Fruit fly (Drosophila melanogaster) whole organism, pupa: ENCODE data around the gene CG31460.

Experiments used
- CG10348 ChIP-seq: fragments of 200-800 bp; sonication (Bioruptor generic); IDR thresholded peaks from 2 replicates; pipeline ENCODE4 v1.3.6; 2022; ENCODE audit warnings: missing biosample characterization, missing genetic modification characterization
- CG12605 ChIP-seq: fragments of 200-800 bp; sonication (Bioruptor generic); IDR thresholded peaks from 2 replicates; pipeline ENCODE4 v1.3.6; 2022; ENCODE audit warnings: missing biosample characterization, missing genetic modification characterization
- CG13204 ChIP-seq: fragments of 200-800 bp; sonication (Bioruptor generic); optimal IDR thresholded peaks from 2 replicates; lab custom pipeline; 2018; ENCODE audit warnings: missing biosample characterization, mild to moderate bottlenecking, missing genetic modification characterization, moderate library complexity
- CG14655 ChIP-seq: fragments of 200-800 bp; sonication (Bioruptor generic); optimal IDR thresholded peaks from 3 replicates; lab custom pipeline; 2017; ENCODE audit warnings: mild to moderate bottlenecking, missing biosample characterization, missing genetic modification reagents, missing genetic modification characterization
- CG15710 ChIP-seq: fragments of 200-800 bp; sonication (Bioruptor generic); optimal IDR thresholded peaks from 2 replicates; lab custom pipeline; 2018; ENCODE audit warnings: missing biosample characterization, mild to moderate bottlenecking, missing genetic modification characterization, moderate library complexity
- CG17806 ChIP-seq: fragments of 200-800 bp; sonication (Bioruptor generic); optimal IDR thresholded peaks from 2 replicates; lab custom pipeline; 2018; ENCODE audit warnings: missing biosample characterization, mild to moderate bottlenecking, missing genetic modification characterization, moderate library complexity
- CG32121 ChIP-seq: fragments of 200-800 bp; sonication (Bioruptor generic); IDR thresholded peaks from 2 replicates; pipeline ENCODE4 v1.3.6; 2022; ENCODE audit warnings: missing biosample characterization, missing genetic modification characterization
- CG34367 ChIP-seq: fragments of 200-800 bp; sonication (Bioruptor generic); optimal IDR thresholded peaks from 2 replicates; lab custom pipeline; 2018; ENCODE audit warnings: missing biosample characterization, mild to moderate bottlenecking, missing genetic modification characterization
- CG4496 ChIP-seq: fragments of 200-800 bp; sonication (Bioruptor generic); IDR thresholded peaks from 3 replicates; pipeline ENCODE4 v1.3.6; 2022; ENCODE audit warnings: missing biosample characterization, missing genetic modification characterization
- CG8159 ChIP-seq: fragments of 200-800 bp; sonication (Bioruptor generic); optimal IDR thresholded peaks from 3 replicates; lab custom pipeline; 2018; ENCODE audit warnings: missing biosample characterization, mild to moderate bottlenecking, missing genetic modification characterization, moderate library complexity
- CG8301 ChIP-seq: fragments of 200-800 bp; sonication (Bioruptor generic); optimal IDR thresholded peaks from 2 replicates; lab custom pipeline; 2018; ENCODE audit warnings: missing biosample characterization, mild to moderate bottlenecking, missing genetic modification characterization
- CG9948 ChIP-seq: fragments of 200-800 bp; sonication (Bioruptor generic); optimal IDR thresholded peaks from 2 replicates; lab custom pipeline; 2018; ENCODE audit warnings: missing biosample characterization, mild to moderate bottlenecking, missing genetic modification characterization, moderate library complexity
- D1 ChIP-seq: fragments of 200-800 bp; sonication (Bioruptor generic); optimal IDR thresholded peaks from 2 replicates; lab custom pipeline; 2018; ENCODE audit warnings: missing biosample characterization, mild to moderate bottlenecking, missing genetic modification characterization, moderate library complexity
- EcR ChIP-seq: fragments of 200-800 bp; sonication (Bioruptor generic); optimal IDR thresholded peaks from 3 replicates; lab custom pipeline; 2019; ENCODE audit warnings: missing biosample characterization, missing genetic modification characterization, mild to moderate bottlenecking, moderate library complexity, missing genetic modification reagents
- Ets98B ChIP-seq: fragments of 200-800 bp; sonication (Bioruptor generic); IDR thresholded peaks from 2 replicates; pipeline ENCODE4 v1.3.6; 2022; ENCODE audit warnings: missing biosample characterization, missing genetic modification characterization
- Pif1A ChIP-seq: fragments of 200-800 bp; sonication (Bioruptor generic); optimal IDR thresholded peaks from 3 replicates; lab custom pipeline; 2016; ENCODE audit warnings: missing biosample characterization, missing genetic modification characterization
- Pif1B ChIP-seq: fragments of 200-800 bp; sonication (Bioruptor generic); optimal IDR thresholded peaks from 3 replicates; lab custom pipeline; 2016; ENCODE audit warnings: missing biosample characterization, missing genetic modification characterization
- Snoo ChIP-seq: fragments of 200-800 bp; sonication (Bioruptor generic); optimal IDR thresholded peaks from 3 replicates; lab custom pipeline; 2017; ENCODE audit warnings: missing biosample characterization, mild to moderate bottlenecking, missing genetic modification characterization, inconsistent platforms
- fd96Ca ChIP-seq: fragments of 200-800 bp; sonication (Bioruptor generic); IDR thresholded peaks from 3 replicates; pipeline ENCODE4 v1.3.6; 2022; ENCODE audit warnings: missing biosample characterization, missing genetic modification characterization
- gl ChIP-seq: fragments of 200-800 bp; sonication (Bioruptor generic); optimal IDR thresholded peaks from 2 replicates; lab custom pipeline; 2018; ENCODE audit warnings: missing biosample characterization, mild to moderate bottlenecking, missing genetic modification characterization
- rn ChIP-seq: fragments of 200-800 bp; sonication (Bioruptor generic); IDR thresholded peaks from 2 replicates; pipeline ENCODE4 v1.3.6; 2022; ENCODE audit warnings: missing biosample characterization, missing genetic modification characterization

Gene CG31460

DNA sequence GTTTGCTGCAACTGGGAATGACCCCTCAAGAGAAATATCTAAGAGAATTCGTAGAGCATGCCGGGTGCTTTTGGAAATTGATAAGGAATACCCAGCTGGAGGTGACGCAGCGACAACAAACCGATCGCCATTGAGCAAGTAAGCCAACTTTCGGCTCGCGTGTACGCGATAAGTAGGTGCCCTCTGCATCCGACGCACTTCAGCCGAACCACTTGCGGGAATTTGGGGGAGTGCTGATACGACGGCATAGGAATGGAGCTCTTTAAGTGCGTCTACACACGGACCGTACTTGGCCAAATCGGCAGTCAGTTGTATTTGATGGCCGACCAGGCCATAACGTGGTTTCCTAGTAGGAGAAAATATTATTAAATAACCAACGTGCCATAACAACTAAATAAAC, 38.8 kb upstream of the CG31460 start, which contains the start of gene CG31259:
CG31259 (plus strand) TSS at position 277 of the 400 bp plus-strand sequence.
- no peak for TF ChIP-seq fd96Ca (GFP tag; lab: Robert Waterston, UW)
- TF ChIP-seq gl: no peak
- TF ChIP-seq CG10348: no peak
- TF ChIP-seq D1 (tag; lab: Kevin White, UChicago): no peak
- TF ChIP-seq Pif1A (GFP tag; lab: Kevin White, UChicago): no peak
- no peak for TF ChIP-seq EcR (GFP tag; lab: Kevin White, UChicago)

DNA sequence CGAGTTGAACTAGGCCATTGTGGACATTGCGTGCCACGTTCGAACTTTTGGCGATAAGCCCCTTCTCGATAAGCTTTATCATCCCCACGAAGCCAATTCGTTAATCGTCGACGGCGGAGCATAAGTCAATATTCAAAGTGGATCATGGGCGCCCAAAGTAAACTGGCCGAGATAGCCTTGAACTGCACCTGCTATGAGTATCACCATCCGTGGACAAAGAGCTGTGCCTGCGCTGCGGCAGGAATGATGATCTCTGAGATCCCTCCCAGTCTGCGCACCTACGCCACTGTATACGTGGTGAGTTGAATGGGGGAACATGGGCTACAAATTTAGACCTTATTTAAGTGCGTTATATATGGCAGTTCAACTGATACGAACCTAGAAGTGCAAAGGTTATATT, 38.2 kb upstream of the CG31460 start:
- no peak for TF ChIP-seq CG15710 (tag; lab: Kevin White, UChicago)
- TF ChIP-seq CG8159: no peak

- TF ChIP-seq Pif1B (GFP tag; lab: Kevin White, UChicago) (no peak), CG32121 (GFP tag; lab: Robert Waterston, UW) (no peak), CG8301 (tag; lab: Kevin White, UChicago) (no peak), Snoo (no peak), Ets98B (GFP tag; lab: Robert Waterston, UW) (no peak), Pif1A (GFP tag; lab: Kevin White, UChicago) (no peak), CG34367 (tag; lab: Kevin White, UChicago) (no peak), CG9948 (tag; lab: Kevin White, UChicago) (no peak), CG15710 (tag; lab: Kevin White, UChicago) (no peak)
These were observed 33.6 kb upstream of the CG31460 start, which contains the start of gene CG11741 for dm6 chr3R:8528862-8529261. Gene CG11741 (minus strand): TSS chr3R:8528877.

DNA sequence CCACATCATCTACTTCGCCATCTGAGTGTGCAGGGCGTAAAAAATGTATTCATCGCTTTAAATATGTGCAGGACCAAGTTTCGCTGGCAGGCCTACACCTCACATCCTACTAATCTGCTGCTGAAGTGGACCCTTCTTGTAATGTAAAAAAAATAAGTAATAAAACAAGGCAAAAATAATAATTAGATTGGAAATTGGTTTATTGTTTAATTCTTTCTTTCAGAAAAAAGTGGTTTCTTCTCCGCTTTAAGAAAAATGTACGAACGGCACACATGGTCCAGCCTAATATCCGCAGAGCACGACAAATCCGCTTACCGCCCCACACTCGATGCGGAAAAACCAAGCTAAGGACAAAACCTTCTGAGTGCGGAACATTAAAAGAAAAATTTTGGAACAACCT, 16.6 kb upstream of the CG31460 start:
- TF ChIP-seq CG8159 (peak; percentile 59), CG10348 (no peak)

DNA sequence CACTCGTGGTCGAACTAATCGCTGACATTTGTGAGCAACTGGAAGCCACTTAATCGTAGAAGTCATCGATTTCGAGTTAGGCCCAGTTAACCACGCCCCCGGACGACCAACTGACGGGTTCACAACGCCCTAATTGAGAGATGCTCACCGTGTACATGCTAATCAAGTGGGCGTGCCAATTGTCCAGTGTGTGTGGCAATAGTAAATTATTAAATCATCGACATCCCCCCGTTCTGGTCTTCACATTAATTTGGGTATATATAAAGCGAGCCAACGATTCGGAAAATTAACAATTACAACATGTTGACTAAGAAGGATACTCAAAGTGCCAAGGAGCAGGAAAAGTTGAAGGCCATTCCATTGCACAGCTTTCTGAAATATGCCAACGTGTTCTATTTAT, 10.2 kb upstream of the CG31460 start, which contains the start of gene Or85d:
Or85d (plus strand) TSS at position 301 of the 400 bp plus-strand sequence.
- TF ChIP-seq CG15710 (tag; lab: Kevin White, UChicago) (no peak), CG32121 (GFP tag; lab: Robert Waterston, UW) (no peak), D1 (tag; lab: Kevin White, UChicago) (no peak), EcR (GFP tag; lab: Kevin White, UChicago) (no peak), CG9948 (tag; lab: Kevin White, UChicago) (no peak), CG4496 (GFP tag; lab: Robert Waterston, UW) (no peak)

- TF ChIP-seq CG4496 (GFP tag; lab: Robert Waterston, UW) (no peak), CG14655 (GFP tag; lab: Kevin White, UChicago) (no peak), CG13204 (GFP tag; lab: Kevin White, UChicago) (no peak), Pif1A (GFP tag; lab: Kevin White, UChicago) (no peak), CG12605 (GFP tag; lab: Robert Waterston, UW) (no peak), Snoo (no peak), CG32121 (GFP tag; lab: Robert Waterston, UW) (no peak), CG34367 (tag; lab: Kevin White, UChicago) (no peak), gl (no peak), CG17806 (tag; lab: Kevin White, UChicago) (no peak), CG9948 (tag; lab: Kevin White, UChicago) (no peak), CG10348 (no peak), Pif1B (GFP tag; lab: Kevin White, UChicago) (no peak), CG15710 (tag; lab: Kevin White, UChicago) (no peak), rn (GFP tag; lab: Robert Waterston, UW) (no peak), D1 (tag; lab: Kevin White, UChicago) (no peak), CG8159 (no peak), fd96Ca (GFP tag; lab: Robert Waterston, UW) (no peak)
These were observed 951 bp upstream of the CG31460 start, which contains the start of gene pch2 for dm6 chr3R:8561522-8561921. Gene pch2 (minus strand): TSS chr3R:8561764.

DNA sequence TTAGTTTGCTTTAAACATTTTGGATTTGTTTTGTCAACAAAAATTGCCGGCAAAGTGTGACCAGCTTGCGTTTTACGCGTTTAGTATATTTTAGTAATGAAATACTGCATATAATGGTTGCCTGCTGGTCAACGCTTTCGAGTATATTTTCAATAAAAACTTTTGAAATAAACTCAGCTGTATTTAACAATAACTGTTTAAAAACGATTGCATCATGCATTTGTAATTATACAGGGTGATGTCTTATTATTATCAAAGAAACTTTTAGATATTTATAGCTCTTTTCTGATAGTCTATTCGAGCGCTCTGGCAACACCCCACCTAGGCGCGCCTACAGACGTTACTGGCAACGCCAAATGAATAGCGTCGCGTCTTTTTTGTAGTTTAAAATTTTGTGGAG, 1.3 kb downstream of the CG31460 start, which contains the start of gene Cenp-C:
Cenp-C (plus strand) TSS at position 332 of the 400 bp plus-strand sequence.
- TF ChIP-seq fd96Ca (GFP tag; lab: Robert Waterston, UW): no peak
- TF ChIP-seq rn (GFP tag; lab: Robert Waterston, UW): no peak
